Worm (Caenorhabditis elegans): ENCODE measurements around the gene ubxn-2.

The ubxn-2 gene

ce11 chrIV:2710203-2710935 lies 15.2 kb downstream of the ubxn-2 start, which contains the start of gene Y94H6A.10 (continued):
- TF ChIP-seq ekl-4 (GFP tag; IDR thresholded peaks at IDR 0.05) (no peak), snpc-3.4 (tag; optimal IDR thresholded peaks at IDR 0.05) (no peak), ZK185.1 (tag; optimal IDR thresholded peaks at IDR 0.05; ENCODE audit: poor library complexity, severe bottlenecking) (peak; percentile 34), K12H6.12 (tag; optimal IDR thresholded peaks at IDR 0.05) (no peak), nhr-179 (tag; optimal IDR thresholded peaks at IDR 0.05) (no peak), Y95B8A.8 (GFP tag; IDR thresholded peaks at IDR 0.05) (no peak), akir-1 (GFP tag; optimal IDR thresholded peaks at IDR 0.05) (no peak), sptf-2 (GFP tag; optimal IDR thresholded peaks at IDR 0.05) (no peak), cebp-2 (GFP tag; IDR thresholded peaks at IDR 0.05) (no peak), egl-44 (GFP tag; IDR thresholded peaks at IDR 0.05) (no peak), let-607 (tag; optimal IDR thresholded peaks at IDR 0.05) (no peak), snpc-1.1 (tag; optimal IDR thresholded peaks at IDR 0.05; ENCODE audit: insufficient read depth) (no peak), T07F8.4 (tag; optimal IDR thresholded peaks at IDR 0.05) (no peak), lir-1 (GFP tag; conservative IDR thresholded peaks at IDR 0.05) (no peak), T26A5.8 (tag; optimal IDR thresholded peaks at IDR 0.05) (peak; percentile 28), sdz-38 (tag; optimal IDR thresholded peaks at IDR 0.05) (no peak), nhr-80 (tag; optimal IDR thresholded peaks at IDR 0.05) (no peak), F57A8.1 (GFP tag; optimal IDR thresholded peaks at IDR 0.05) (no peak), hlh-12 (tag; optimal IDR thresholded peaks at IDR 0.05) (no peak), mxl-1 (tag; optimal IDR thresholded peaks at IDR 0.05) (no peak), rpc-1 (optimal IDR thresholded peaks at IDR 0.05) (no peak), rpc-1 (tag; optimal IDR thresholded peaks at IDR 0.05) (no peak), C17E4.6 (GFP tag; IDR thresholded peaks at IDR 0.05) (no peak), dox-1 (GFP tag; IDR thresholded peaks at IDR 0.05) (no peak), madf-8 (GFP tag; conservative IDR thresholded peaks at IDR 0.05) (no peak), egrh-3 (GFP tag; IDR thresholded peaks at IDR 0.05) (no peak), snpc-1.3 (tag; optimal IDR thresholded peaks at IDR 0.05; ENCODE audit: insufficient read depth) (no peak), lin-54 (GFP tag; optimal IDR thresholded peaks at IDR 0.05) (no peak), ceh-79 (tag; optimal IDR thresholded peaks at IDR 0.05) (no peak), F22D6.2 (tag; optimal IDR thresholded peaks at IDR 0.05) (no peak), dpff-1 (tag; optimal IDR thresholded peaks at IDR 0.05) (no peak), madf-6 (GFP tag; IDR thresholded peaks at IDR 0.05) (no peak), B0035.1 (tag; optimal IDR thresholded peaks at IDR 0.05) (no peak), attf-3 (GFP tag; conservative IDR thresholded peaks at IDR 0.05) (no peak), lsl-1 (GFP tag; optimal IDR thresholded peaks at IDR 0.05) (no peak)

ce11 chrIV:2709590-2710201 lies 15.9 kb downstream of the ubxn-2 start:
- TF ChIP-seq ztf-28 (GFP tag; IDR thresholded peaks at IDR 0.05) (no peak), Y95B8A.8 (GFP tag; IDR thresholded peaks at IDR 0.05) (peak; percentile 77), ama-1 (optimal IDR thresholded peaks at IDR 0.05) (no peak), ama-1 (GFP tag; optimal IDR thresholded peaks at IDR 0.05) (no peak), Y56A3A.18 (GFP tag; IDR thresholded peaks at IDR 0.05) (peak; percentile 88), attf-6 (GFP tag; IDR thresholded peaks at IDR 0.05) (no peak), Y53F4B.3 (GFP tag; IDR thresholded peaks at IDR 0.05) (no peak), repo-1 (tag; optimal IDR thresholded peaks at IDR 0.05) (peak; percentile 24), D2030.7 (GFP tag; IDR thresholded peaks at IDR 0.05) (no peak), nhr-120 (GFP tag; IDR thresholded peaks at IDR 0.05) (no peak), cebp-2 (GFP tag; IDR thresholded peaks at IDR 0.05) (no peak), pha-4 (tag; optimal IDR thresholded peaks at IDR 0.05) (no peak), F57C9.4 (tag; optimal IDR thresholded peaks at IDR 0.05) (no peak), sea-2 (GFP tag; IDR thresholded peaks at IDR 0.05) (no peak), hmg-1.2 (GFP tag; IDR thresholded peaks at IDR 0.05) (no peak), ztf-26 (tag; optimal IDR thresholded peaks at IDR 0.05) (no peak), zfh-2 (GFP tag; conservative IDR thresholded peaks at IDR 0.05) (no peak)
